Worm (Caenorhabditis elegans) whole organism, L1 larva: ENCODE results near the gene ZK673.5.

Experiments used
- nhr-76 ChIP-seq: sonication (generic microtip); optimal IDR thresholded peaks from 2 replicates; lab custom pipeline; 2017; ENCODE audit warnings: missing biosample characterization, missing genetic modification characterization
- pqm-1 ChIP-seq: sonication (generic microtip); optimal IDR thresholded peaks from 3 replicates; lab custom pipeline; 2017; ENCODE audit warnings: missing biosample characterization, missing genetic modification characterization

ce11 chrII:10509746-10510145, 48.4 kb downstream of the ZK673.5 start, which contains the start of gene F59B10.2:
- TF ChIP-seq nhr-76 = no peak
- TF ChIP-seq pqm-1 (tag; lab: Kevin White, UChicago) = no peak
